Worm (Caenorhabditis elegans): ENCODE data around the gene sur-7.

The sur-7 gene

DNA sequence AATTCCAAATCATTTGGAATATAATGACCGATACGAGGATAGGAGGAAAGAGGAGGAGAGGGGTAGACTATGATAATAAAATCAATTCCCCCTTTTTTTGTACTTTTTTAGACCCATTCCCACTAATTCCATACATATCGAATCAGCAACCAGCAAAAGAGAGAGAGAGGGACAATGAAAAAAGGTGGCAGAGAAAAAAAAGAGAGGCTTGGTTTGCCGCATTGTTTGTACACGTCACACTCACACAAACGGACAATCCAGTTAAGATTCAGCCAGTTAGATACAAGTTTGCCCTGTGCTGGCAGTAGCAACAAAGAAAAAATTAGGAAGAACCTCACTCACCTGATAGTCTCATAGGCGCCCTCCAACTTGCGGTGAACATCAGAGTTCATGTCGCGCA lies 24.5 kb downstream of the sur-7 start:
- TF ChIP-seq scrt-1 (GFP tag; IDR thresholded peaks at IDR 0.05), result no peak
- no peak for TF ChIP-seq hmbx-1 (tag; optimal IDR thresholded peaks at IDR 0.05)
- TF ChIP-seq ceh-36 (tag; optimal IDR thresholded peaks at IDR 0.05), result no peak
- no peak for TF ChIP-seq aly-1 (tag; optimal IDR thresholded peaks at IDR 0.05)
- no peak for TF ChIP-seq ama-1 (optimal IDR thresholded peaks at IDR 0.05)
- no peak for TF ChIP-seq B0310.2 (tag; optimal IDR thresholded peaks at IDR 0.05)
- no peak for TF ChIP-seq ets-7 (tag; optimal IDR thresholded peaks at IDR 0.05)
- TF ChIP-seq flt-1 (GFP tag; IDR thresholded peaks at IDR 0.05), result no peak
- no peak for TF ChIP-seq sea-1 (GFP tag; conservative IDR thresholded peaks at IDR 0.05)
- no peak for TF ChIP-seq tbx-37 (GFP tag; conservative IDR thresholded peaks at IDR 0.05)
- no peak for TF ChIP-seq pes-1 (GFP tag; IDR thresholded peaks at IDR 0.05)
- no peak for TF ChIP-seq tra-4 (tag; optimal IDR thresholded peaks at IDR 0.05)

ce11 chrX:16402303-16402702 lies 25.9 kb downstream of the sur-7 start:
- TF ChIP-seq hnd-1 (tag; optimal IDR thresholded peaks at IDR 0.05) (no peak), tbx-37 (GFP tag; conservative IDR thresholded peaks at IDR 0.05) (no peak), tbx-11 (GFP tag; IDR thresholded peaks at IDR 0.05) (no peak), ceh-36 (tag; optimal IDR thresholded peaks at IDR 0.05) (no peak), tra-4 (tag; optimal IDR thresholded peaks at IDR 0.05) (no peak), pes-1 (GFP tag; IDR thresholded peaks at IDR 0.05) (no peak), aly-1 (tag; optimal IDR thresholded peaks at IDR 0.05) (no peak), scrt-1 (GFP tag; IDR thresholded peaks at IDR 0.05) (no peak), ceh-13 (GFP tag; optimal IDR thresholded peaks at IDR 0.05) (no peak), hmbx-1 (tag; optimal IDR thresholded peaks at IDR 0.05) (no peak), hmg-4 (GFP tag; optimal IDR thresholded peaks at IDR 0.05) (no peak), flt-1 (GFP tag; IDR thresholded peaks at IDR 0.05) (no peak)

ce11 chrX:16402787-16403186 lies 26.4 kb downstream of the sur-7 start:
- TF ChIP-seq ama-1 (optimal IDR thresholded peaks at IDR 0.05) (no peak), sea-1 (GFP tag; conservative IDR thresholded peaks at IDR 0.05) (no peak), tbx-11 (GFP tag; IDR thresholded peaks at IDR 0.05) (no peak), B0310.2 (tag; optimal IDR thresholded peaks at IDR 0.05) (no peak)

DNA sequence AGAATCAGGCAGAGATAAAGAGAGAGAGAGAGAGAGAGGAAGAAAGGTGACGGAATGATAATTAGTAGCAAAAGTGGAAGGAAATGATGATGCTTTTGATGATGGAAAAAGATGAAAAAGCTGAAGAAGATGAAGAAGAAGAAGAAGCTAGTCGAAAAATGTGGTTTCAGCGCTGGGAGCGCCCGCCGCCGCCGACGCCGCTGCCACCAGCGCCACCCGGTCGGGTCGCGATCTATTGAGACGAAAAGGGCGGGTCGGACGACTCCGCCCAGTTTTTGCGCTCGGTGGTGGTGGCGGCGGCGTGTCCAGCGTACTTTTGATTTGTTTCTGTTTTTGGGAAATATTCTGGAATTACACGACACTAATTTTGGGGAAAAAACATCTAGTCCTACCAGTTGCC lies 27.0 kb downstream of the sur-7 start:
- TF ChIP-seq flt-1 (GFP tag; IDR thresholded peaks at IDR 0.05) (no peak), tbx-11 (GFP tag; IDR thresholded peaks at IDR 0.05) (no peak), ama-1 (optimal IDR thresholded peaks at IDR 0.05) (no peak), hmbx-1 (tag; optimal IDR thresholded peaks at IDR 0.05) (no peak), ets-7 (tag; optimal IDR thresholded peaks at IDR 0.05) (no peak), B0310.2 (tag; optimal IDR thresholded peaks at IDR 0.05) (no peak), scrt-1 (GFP tag; IDR thresholded peaks at IDR 0.05) (no peak), sea-1 (GFP tag; conservative IDR thresholded peaks at IDR 0.05) (no peak), pes-1 (GFP tag; IDR thresholded peaks at IDR 0.05) (no peak), ceh-13 (GFP tag; optimal IDR thresholded peaks at IDR 0.05) (no peak), ceh-36 (tag; optimal IDR thresholded peaks at IDR 0.05) (no peak), tra-4 (tag; optimal IDR thresholded peaks at IDR 0.05) (no peak), tbx-37 (GFP tag; conservative IDR thresholded peaks at IDR 0.05) (no peak), hmg-4 (GFP tag; optimal IDR thresholded peaks at IDR 0.05) (no peak)

DNA sequence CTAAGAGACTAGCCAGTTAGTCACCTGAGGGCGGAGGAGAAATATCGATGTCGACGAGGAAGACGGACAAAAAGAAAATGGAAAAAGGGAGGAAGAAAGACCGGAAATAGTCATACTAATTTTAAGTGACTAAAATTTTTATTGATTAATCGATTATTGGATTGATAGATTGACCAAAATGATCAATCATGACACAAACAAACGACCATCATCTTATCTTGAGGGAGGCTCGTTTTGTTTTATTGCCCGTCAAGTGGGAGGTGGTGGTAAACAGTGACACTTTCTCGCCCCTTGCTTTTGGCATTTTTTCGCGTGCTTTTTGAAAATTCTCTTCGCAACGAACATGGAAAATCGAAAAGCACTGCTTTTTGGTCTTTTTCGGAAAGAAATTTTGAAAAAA lies 28.4 kb downstream of the sur-7 start:
- TF ChIP-seq tbx-11 (GFP tag; IDR thresholded peaks at IDR 0.05) (no peak), scrt-1 (GFP tag; IDR thresholded peaks at IDR 0.05) (no peak), ceh-36 (tag; optimal IDR thresholded peaks at IDR 0.05) (no peak), ceh-13 (GFP tag; optimal IDR thresholded peaks at IDR 0.05) (no peak), flt-1 (GFP tag; IDR thresholded peaks at IDR 0.05) (no peak), F13C5.2 (tag; optimal IDR thresholded peaks at IDR 0.05) (no peak), aly-1 (tag; optimal IDR thresholded peaks at IDR 0.05) (no peak), hmbx-1 (tag; optimal IDR thresholded peaks at IDR 0.05) (no peak), hmg-4 (GFP tag; optimal IDR thresholded peaks at IDR 0.05) (no peak), ama-1 (optimal IDR thresholded peaks at IDR 0.05) (no peak), tra-4 (tag; optimal IDR thresholded peaks at IDR 0.05) (no peak), B0310.2 (tag; optimal IDR thresholded peaks at IDR 0.05) (no peak), hnd-1 (tag; optimal IDR thresholded peaks at IDR 0.05) (no peak), pes-1 (GFP tag; IDR thresholded peaks at IDR 0.05) (no peak), ets-7 (tag; optimal IDR thresholded peaks at IDR 0.05) (no peak), sea-1 (GFP tag; conservative IDR thresholded peaks at IDR 0.05) (no peak), tbx-37 (GFP tag; conservative IDR thresholded peaks at IDR 0.05) (no peak)

- no peak for TF ChIP-seq scrt-1 (GFP tag; IDR thresholded peaks at IDR 0.05)
- no peak for TF ChIP-seq hmbx-1 (tag; optimal IDR thresholded peaks at IDR 0.05)
- no peak for TF ChIP-seq F13C5.2 (tag; optimal IDR thresholded peaks at IDR 0.05)
- no peak for TF ChIP-seq B0310.2 (tag; optimal IDR thresholded peaks at IDR 0.05)
- TF ChIP-seq hmg-4 (GFP tag; optimal IDR thresholded peaks at IDR 0.05), result no peak
- TF ChIP-seq tbx-11 (GFP tag; IDR thresholded peaks at IDR 0.05), result no peak
- no peak for TF ChIP-seq pes-1 (GFP tag; IDR thresholded peaks at IDR 0.05)
- no peak for TF ChIP-seq tra-4 (tag; optimal IDR thresholded peaks at IDR 0.05)
- no peak for TF ChIP-seq tbx-37 (GFP tag; conservative IDR thresholded peaks at IDR 0.05)
- TF ChIP-seq ama-1 (optimal IDR thresholded peaks at IDR 0.05), result no peak
- TF ChIP-seq ceh-36 (tag; optimal IDR thresholded peaks at IDR 0.05), result no peak
- no peak for TF ChIP-seq flt-1 (GFP tag; IDR thresholded peaks at IDR 0.05)
- TF ChIP-seq aly-1 (tag; optimal IDR thresholded peaks at IDR 0.05), result no peak
- no peak for TF ChIP-seq hnd-1 (tag; optimal IDR thresholded peaks at IDR 0.05)
These were observed 30.2 kb downstream of the sur-7 start for ce11 chrX:16406632-16407031.

DNA sequence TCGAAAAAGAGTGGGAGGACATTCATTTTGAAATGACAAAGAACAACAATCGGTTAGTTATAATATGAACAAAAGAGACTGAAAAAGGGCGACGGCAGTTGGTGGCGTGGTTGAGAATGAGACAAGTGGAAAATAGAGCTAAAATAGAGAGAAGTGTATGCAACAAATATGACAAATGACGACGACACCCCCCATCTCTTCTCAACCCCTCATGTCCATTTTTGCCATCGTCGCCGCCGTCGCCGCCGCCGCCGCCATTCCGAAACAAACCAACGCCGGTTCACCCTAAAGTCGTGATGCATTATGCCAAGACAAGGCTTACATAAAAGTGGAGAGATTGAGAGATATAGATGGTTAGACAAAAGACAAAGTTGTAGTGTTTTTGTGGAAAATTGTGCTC lies 32.8 kb downstream of the sur-7 start:
- TF ChIP-seq hmg-4 (GFP tag; optimal IDR thresholded peaks at IDR 0.05) (no peak), tbx-11 (GFP tag; IDR thresholded peaks at IDR 0.05) (no peak), sea-1 (GFP tag; conservative IDR thresholded peaks at IDR 0.05) (no peak), tra-4 (tag; optimal IDR thresholded peaks at IDR 0.05) (no peak), ceh-13 (GFP tag; optimal IDR thresholded peaks at IDR 0.05) (no peak), pes-1 (GFP tag; IDR thresholded peaks at IDR 0.05) (no peak), hnd-1 (tag; optimal IDR thresholded peaks at IDR 0.05) (no peak), scrt-1 (GFP tag; IDR thresholded peaks at IDR 0.05) (no peak)

ce11 chrX:16411985-16412384 lies 35.6 kb downstream of the sur-7 start:
- TF ChIP-seq ama-1 (optimal IDR thresholded peaks at IDR 0.05), result no peak
- no peak for TF ChIP-seq tbx-11 (GFP tag; IDR thresholded peaks at IDR 0.05)
- no peak for TF ChIP-seq hmbx-1 (tag; optimal IDR thresholded peaks at IDR 0.05)
- no peak for TF ChIP-seq ceh-13 (GFP tag; optimal IDR thresholded peaks at IDR 0.05)
- TF ChIP-seq ceh-36 (tag; optimal IDR thresholded peaks at IDR 0.05), result no peak
- TF ChIP-seq aly-1 (tag; optimal IDR thresholded peaks at IDR 0.05), result no peak
- no peak for TF ChIP-seq scrt-1 (GFP tag; IDR thresholded peaks at IDR 0.05)
- no peak for TF ChIP-seq tbx-37 (GFP tag; conservative IDR thresholded peaks at IDR 0.05)
- no peak for TF ChIP-seq ets-7 (tag; optimal IDR thresholded peaks at IDR 0.05)
- no peak for TF ChIP-seq tra-4 (tag; optimal IDR thresholded peaks at IDR 0.05)
